Worm (Caenorhabditis elegans): Measurements from ENCODE around the gene F41E7.7.

- TF ChIP-seq nhr-76 (tag; optimal IDR thresholded peaks at IDR 0.05) (no peak), lin-39 (tag; optimal IDR thresholded peaks at IDR 0.05) (no peak), nhr-237 (tag; optimal IDR thresholded peaks at IDR 0.05) (no peak), unc-62 (GFP tag; optimal IDR thresholded peaks at IDR 0.05) (no peak), pqm-1 (tag; optimal IDR thresholded peaks at IDR 0.05) (peak; percentile 82), elt-3 (tag; optimal IDR thresholded peaks at IDR 0.05) (no peak), ztf-11 (tag; optimal IDR thresholded peaks at IDR 0.05) (no peak), ceh-82 (tag; optimal IDR thresholded peaks at IDR 0.05) (no peak), skn-1 (tag; optimal IDR thresholded peaks at IDR 0.05) (no peak), fos-1 (tag; optimal IDR thresholded peaks at IDR 0.05) (no peak), ZK546.5 (tag; optimal IDR thresholded peaks at IDR 0.05) (no peak), nhr-23 (tag; optimal IDR thresholded peaks at IDR 0.05) (no peak), tbx-2 (tag; optimal IDR thresholded peaks at IDR 0.05) (no peak)
These were observed 25.8 kb downstream of the F41E7.7 start, which contains the start of gene R07E3.4 for ce11 chrX:10333301-10333854.
